Fruit fly (Drosophila melanogaster) whole organism: ENCODE results near the gene mRpL9.

Experiments
- CG8478 ChIP-seq: fragments of >200 bp; optimal IDR thresholded peaks from 2 replicates; lab custom pipeline; 2018; ENCODE audit warnings: inconsistent platforms
- EcR ChIP-seq, 2 experiments: fragments of >200 bp; optimal IDR thresholded peaks; 2 replicates each; lab custom pipeline; 2017; ENCODE audit warnings: missing biosample characterization in 2 of 2, missing genetic modification characterization in 2 of 2, missing genetic modification reagents in 2 of 2
- usp ChIP-seq: fragments of >200 bp; optimal IDR thresholded peaks from 2 replicates; lab custom pipeline; 2017; ENCODE audit warnings: missing biosample characterization, missing genetic modification characterization, mixed read lengths

dm6 chr3R:15356152-15356551, 25.6 kb downstream of the mRpL9 start:
- TF ChIP-seq EcR (GFP tag; optimal IDR thresholded peaks at IDR 0.05; lab: Kevin White, UChicago) (no peak), usp (no peak), CG8478 (lab: Kevin White, UChicago) (no peak)
